Fruit fly (Drosophila melanogaster): ENCODE results near the gene CG44574.

dm6 chr2L:5904585-5904984 is 21.0 kb downstream of the CG44574 start, which contains the start of gene CG9021:
- no peak for TF ChIP-seq CG8924 (tag; optimal IDR thresholded peaks at IDR 0.05)
- no peak for TF ChIP-seq trem (tag; optimal IDR thresholded peaks at IDR 0.05)
- no peak for TF ChIP-seq Jarid2 (GFP tag; optimal IDR thresholded peaks at IDR 0.05)
- no peak for TF ChIP-seq CHES-1-like (GFP tag; optimal IDR thresholded peaks at IDR 0.05)
- TF ChIP-seq CG13296 (GFP tag; optimal IDR thresholded peaks at IDR 0.05) = no peak
- no peak for TF ChIP-seq CG12942 (GFP tag; optimal IDR thresholded peaks at IDR 0.05)
